Worm (Caenorhabditis elegans) whole organism, young adult: ENCODE results near the gene mpk-2.
A peak's percentile ranks its signal among the peaks of the same experiment; 100 is the strongest.

Experiments used
- B0336.3 ChIP-seq: fragments of 200-800 bp; sonication (Bioruptor generic); IDR thresholded peaks from 2 replicates; pipeline ENCODE4 v1.3.6; 2022; ENCODE audit warnings: missing genetic modification characterization, missing compliant biosample characterization
- C17E4.6 ChIP-seq: fragments of 200-800 bp; sonication (Bioruptor generic); IDR thresholded peaks from 2 replicates; pipeline ENCODE4 v1.3.6; 2022; ENCODE audit warnings: missing genetic modification reagents, missing genetic modification characterization, missing compliant biosample characterization
- D2030.7 ChIP-seq: fragments of 200-800 bp; sonication (Bioruptor generic); IDR thresholded peaks from 2 replicates; pipeline ENCODE4 v1.3.6; 2022; ENCODE audit warnings: missing genetic modification reagents, missing genetic modification characterization, missing compliant biosample characterization
- F23B12.7 ChIP-seq: sonication (generic microtip); optimal IDR thresholded peaks from 2 replicates; lab custom pipeline; 2017; ENCODE audit warnings: missing genetic modification characterization, mild to moderate bottlenecking, missing compliant biosample characterization, antibody characterized with exemption, moderate library complexity; ENCODE audit not compliant: insufficient read depth
- F37B4.10 ChIP-seq: fragments of 200-800 bp; sonication (Bioruptor generic); IDR thresholded peaks from 2 replicates; pipeline ENCODE4 v1.3.6; 2022; ENCODE audit warnings: missing genetic modification characterization, missing compliant biosample characterization
- F39B2.1 ChIP-seq: fragments of 200-800 bp; sonication (Bioruptor generic); IDR thresholded peaks from 2 replicates; pipeline ENCODE4 v1.3.6; 2022; ENCODE audit warnings: missing genetic modification reagents, missing genetic modification characterization, missing compliant biosample characterization
- F55B11.4 ChIP-seq: sonication (generic microtip); optimal IDR thresholded peaks from 2 replicates; lab custom pipeline; 2016; ENCODE audit warnings: missing compliant biosample characterization, missing genetic modification characterization, borderline replicate concordance; ENCODE audit not compliant: insufficient read depth
- T07F8.4 ChIP-seq: sonication (generic microtip); optimal IDR thresholded peaks from 2 replicates; lab custom pipeline; 2016; ENCODE audit warnings: mild to moderate bottlenecking, missing genetic modification characterization, moderate library complexity, missing compliant biosample characterization
- Y95B8A.8 ChIP-seq: fragments of 200-800 bp; sonication (Bioruptor generic); IDR thresholded peaks from 2 replicates; pipeline ENCODE4 v1.3.6; 2022; ENCODE audit warnings: missing genetic modification reagents, missing genetic modification characterization, missing compliant biosample characterization
- ZK185.1 ChIP-seq: sonication (generic microtip); optimal IDR thresholded peaks from 2 replicates; lab custom pipeline; 2016; ENCODE audit warnings: mild to moderate bottlenecking, missing genetic modification characterization, missing compliant biosample characterization; ENCODE audit not compliant: poor library complexity, severe bottlenecking
- ama-1 ChIP-seq, 3 experiments: fragments of 150-350 bp in 1 of 3; sonication (generic microtip) in 2 of 3; optimal IDR thresholded peaks; 2 replicates each; lab custom pipeline; 2014 to 2018; ENCODE audit warnings: missing biosample characterization in 2 of 3, missing genetic modification characterization in 2 of 3, missing genetic modification reagents in 2 of 3
- attf-5 ChIP-seq: fragments of 200-800 bp; sonication (Bioruptor generic); optimal IDR thresholded peaks from 2 replicates; lab custom pipeline; 2018; ENCODE audit warnings: mild to moderate bottlenecking, missing genetic modification characterization, missing compliant biosample characterization
- cebp-2 ChIP-seq: fragments of 200-800 bp; sonication (Bioruptor generic); IDR thresholded peaks from 2 replicates; pipeline ENCODE4 v1.3.6; 2022; ENCODE audit warnings: missing genetic modification characterization, missing compliant biosample characterization
- ceh-91 ChIP-seq: fragments of 200-800 bp; sonication (Bioruptor generic); IDR thresholded peaks from 2 replicates; pipeline ENCODE4 v1.3.6; 2022; ENCODE audit warnings: missing genetic modification reagents, missing genetic modification characterization, missing compliant biosample characterization
- dox-1 ChIP-seq: fragments of 200-800 bp; sonication (Bioruptor generic); IDR thresholded peaks from 2 replicates; pipeline ENCODE4 v1.3.6; 2022; ENCODE audit warnings: missing genetic modification reagents, missing genetic modification characterization, missing compliant biosample characterization
- dpl-1 ChIP-seq: fragments of 150-350 bp; optimal IDR thresholded peaks from 2 replicates; lab custom pipeline; 2014; ENCODE audit warnings: missing biosample characterization, missing genetic modification reagents, missing genetic modification characterization
- ekl-4 ChIP-seq: fragments of 200-800 bp; sonication (Bioruptor generic); IDR thresholded peaks from 2 replicates; pipeline ENCODE4 v1.3.6; 2022; ENCODE audit warnings: missing genetic modification reagents, missing genetic modification characterization, missing compliant biosample characterization
- ets-4 ChIP-seq: fragments of 200-800 bp; sonication (Bioruptor generic); optimal IDR thresholded peaks from 2 replicates; lab custom pipeline; 2018; ENCODE audit warnings: mild to moderate bottlenecking, missing genetic modification characterization, missing compliant biosample characterization
- him-1 ChIP-seq: sonication (generic microtip); optimal IDR thresholded peaks from 2 replicates; lab custom pipeline; 2016; ENCODE audit warnings: missing genotype, missing genetic modification reagents, missing genetic modification characterization, missing compliant biosample characterization
- lag-1 ChIP-seq: fragments of 200-800 bp; sonication (Bioruptor generic); IDR thresholded peaks from 2 replicates; pipeline ENCODE4 v1.3.6; 2022; ENCODE audit warnings: missing genetic modification reagents, missing genetic modification characterization, missing compliant biosample characterization
- let-526 ChIP-seq: fragments of 200-800 bp; sonication (Bioruptor generic); IDR thresholded peaks from 2 replicates; pipeline ENCODE4 v1.3.6; 2022; ENCODE audit warnings: missing genetic modification reagents, missing genetic modification characterization, missing compliant biosample characterization
- lin-26 ChIP-seq: fragments of 200-800 bp; sonication (Bioruptor generic); IDR thresholded peaks from 2 replicates; pipeline ENCODE4 v1.3.6; 2022; ENCODE audit warnings: missing genetic modification reagents, missing genetic modification characterization, missing compliant biosample characterization
- lin-35 ChIP-seq, 3 experiments: fragments of 150-350 bp in 2 of 3; sonication (generic microtip) in 1 of 3; optimal IDR thresholded peaks; 2 replicates each; lab custom pipeline; 2014 to 2018; ENCODE audit warnings: missing biosample characterization in 3 of 3, missing genetic modification characterization in 3 of 3, missing genetic modification reagents in 3 of 3
- lsl-1 ChIP-seq: fragments of 200-800 bp; sonication (Bioruptor generic); optimal IDR thresholded peaks from 2 replicates; lab custom pipeline; 2018; ENCODE audit warnings: mild to moderate bottlenecking, missing genetic modification characterization, moderate library complexity, missing compliant biosample characterization
- lsy-27 ChIP-seq: sonication (generic microtip); optimal IDR thresholded peaks from 2 replicates; lab custom pipeline; 2017; ENCODE audit warnings: missing genetic modification characterization, mild to moderate bottlenecking, missing compliant biosample characterization, antibody characterized with exemption, missing genotype, borderline replicate concordance; ENCODE audit not compliant: insufficient read depth
- madf-3 ChIP-seq: fragments of 200-800 bp; sonication (Bioruptor generic); IDR thresholded peaks from 2 replicates; pipeline ENCODE4 v1.3.6; 2022; ENCODE audit warnings: missing genetic modification reagents, missing genetic modification characterization, missing compliant biosample characterization
- madf-8 ChIP-seq: fragments of 200-800 bp; sonication (Bioruptor generic); conservative IDR thresholded peaks from 2 replicates; pipeline ENCODE4 v1.3.6; 2022; ENCODE audit warnings: missing genetic modification reagents, missing genetic modification characterization, missing compliant biosample characterization
- mcd-1 ChIP-seq: fragments of 200-800 bp; sonication (Bioruptor generic); IDR thresholded peaks from 2 replicates; pipeline ENCODE4 v1.3.6; 2022; ENCODE audit warnings: missing genetic modification reagents, missing genetic modification characterization, missing compliant biosample characterization
- mel-28 ChIP-seq: sonication (generic microtip); optimal IDR thresholded peaks from 2 replicates; lab custom pipeline; 2016; ENCODE audit warnings: borderline replicate concordance, mild to moderate bottlenecking, missing genetic modification characterization, missing compliant biosample characterization
- nhr-27 ChIP-seq: fragments of 200-800 bp; sonication (Bioruptor generic); optimal IDR thresholded peaks from 2 replicates; lab custom pipeline; 2018; ENCODE audit warnings: mild to moderate bottlenecking, missing genetic modification characterization, moderate library complexity, missing compliant biosample characterization
- nhr-80 ChIP-seq: sonication (generic microtip); optimal IDR thresholded peaks from 2 replicates; lab custom pipeline; 2016; ENCODE audit warnings: missing genetic modification characterization, missing compliant biosample characterization
- rcor-1 ChIP-seq: fragments of 200-800 bp; sonication (Bioruptor generic); IDR thresholded peaks from 2 replicates; pipeline ENCODE4 v1.3.6; 2022; ENCODE audit warnings: missing genetic modification reagents, missing genetic modification characterization, missing compliant biosample characterization
- rec-8 ChIP-seq, 2 experiments: sonication (generic microtip); optimal IDR thresholded peaks; 2 replicates each; lab custom pipeline; 2016; ENCODE audit warnings: mild to moderate bottlenecking in 2 of 2, missing genetic modification characterization in 2 of 2, missing genetic modification reagents in 2 of 2, missing genotype in 2 of 2, missing biosample characterization in 1 of 2, missing compliant biosample characterization in 1 of 2, moderate library complexity in 1 of 2
- repo-1 ChIP-seq: sonication (generic microtip); optimal IDR thresholded peaks from 2 replicates; lab custom pipeline; 2017; ENCODE audit warnings: mild to moderate bottlenecking, missing genetic modification characterization, missing compliant biosample characterization
- sea-2 ChIP-seq: fragments of 200-800 bp; sonication (Bioruptor generic); IDR thresholded peaks from 2 replicates; pipeline ENCODE4 v1.3.6; 2022; ENCODE audit warnings: missing genetic modification characterization, missing compliant biosample characterization
- snpc-4 ChIP-seq, 5 experiments: fragments of 150-350 bp in 1 of 5; sonication (generic microtip) in 4 of 5; optimal IDR thresholded peaks; 2 replicates each; lab custom pipeline; 2014 to 2018; ENCODE audit warnings: missing genetic modification characterization in 5 of 5, missing biosample characterization in 3 of 5, antibody characterized with exemption in 2 of 5, mild to moderate bottlenecking in 2 of 5, missing compliant biosample characterization in 2 of 5, missing genotype in 2 of 5, moderate library complexity in 2 of 5, missing genetic modification reagents in 1 of 5
- somi-1 ChIP-seq: fragments of 200-800 bp; sonication (Bioruptor generic); optimal IDR thresholded peaks from 2 replicates; lab custom pipeline; 2018; ENCODE audit warnings: mild to moderate bottlenecking, missing genetic modification characterization, missing compliant biosample characterization
- tbx-9 ChIP-seq: sonication (generic microtip); optimal IDR thresholded peaks from 2 replicates; lab custom pipeline; 2016; ENCODE audit warnings: borderline replicate concordance, missing genetic modification characterization, inconsistent platforms, missing compliant biosample characterization
- tlf-1 ChIP-seq: fragments of 200-800 bp; sonication (Bioruptor generic); optimal IDR thresholded peaks from 2 replicates; lab custom pipeline; 2018; ENCODE audit warnings: mild to moderate bottlenecking, missing genetic modification characterization, missing compliant biosample characterization
- unc-62 ChIP-seq: fragments of 150-350 bp; optimal IDR thresholded peaks from 2 replicates; lab custom pipeline; 2014; ENCODE audit warnings: missing biosample characterization, missing genetic modification reagents, missing genetic modification characterization
- ztf-22 ChIP-seq: fragments of 200-800 bp; sonication (Bioruptor generic); optimal IDR thresholded peaks from 2 replicates; lab custom pipeline; 2018; ENCODE audit warnings: mild to moderate bottlenecking, missing genetic modification characterization, moderate library complexity, missing compliant biosample characterization
- ztf-26 ChIP-seq: sonication (generic microtip); optimal IDR thresholded peaks from 2 replicates; lab custom pipeline; 2017; ENCODE audit warnings: missing genetic modification characterization, missing compliant biosample characterization
- ztf-6 ChIP-seq: fragments of 200-800 bp; sonication (Bioruptor generic); IDR thresholded peaks from 2 replicates; pipeline ENCODE4 v1.3.6; 2022; ENCODE audit warnings: missing genetic modification reagents, missing genetic modification characterization, missing compliant biosample characterization

The mpk-2 gene

DNA sequence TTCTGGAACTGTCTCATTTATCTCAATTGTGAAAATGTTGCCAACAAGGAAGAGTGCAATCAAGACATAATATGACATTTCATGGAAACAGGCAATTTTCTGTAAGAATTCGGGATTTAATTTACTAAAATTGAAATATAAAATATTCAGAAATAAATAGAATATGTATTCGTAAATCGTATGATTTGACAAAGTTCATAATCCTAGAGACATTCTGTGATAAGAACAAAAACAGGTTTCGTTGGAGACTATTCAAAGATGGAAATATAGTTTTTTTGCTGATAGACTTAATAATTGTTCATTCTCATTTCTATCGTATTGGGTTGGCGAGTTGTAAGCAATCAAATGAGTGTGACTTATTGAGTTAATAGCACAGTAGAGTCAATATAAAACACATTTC is 45.9 kb upstream of the mpk-2 start, which contains the start of gene C27A2.12:
TSS of gene C27A2.12 (minus strand) at position 101 of the 400 bp plus-strand sequence.
- TF ChIP-seq ztf-22 (GFP tag; lab: Kevin White, UChicago) = no peak
- no peak for TF ChIP-seq F37B4.10
- no peak for TF ChIP-seq nhr-80 (tag; lab: Kevin White, UChicago)
- no peak for TF ChIP-seq nhr-27 (tag; lab: Kevin White, UChicago)
- TF ChIP-seq lsl-1 (GFP tag; lab: Kevin White, UChicago) = no peak
- TF ChIP-seq repo-1 (tag; lab: Kevin White, UChicago) = no peak
- no peak for TF ChIP-seq tlf-1 (GFP tag; lab: Kevin White, UChicago)

DNA sequence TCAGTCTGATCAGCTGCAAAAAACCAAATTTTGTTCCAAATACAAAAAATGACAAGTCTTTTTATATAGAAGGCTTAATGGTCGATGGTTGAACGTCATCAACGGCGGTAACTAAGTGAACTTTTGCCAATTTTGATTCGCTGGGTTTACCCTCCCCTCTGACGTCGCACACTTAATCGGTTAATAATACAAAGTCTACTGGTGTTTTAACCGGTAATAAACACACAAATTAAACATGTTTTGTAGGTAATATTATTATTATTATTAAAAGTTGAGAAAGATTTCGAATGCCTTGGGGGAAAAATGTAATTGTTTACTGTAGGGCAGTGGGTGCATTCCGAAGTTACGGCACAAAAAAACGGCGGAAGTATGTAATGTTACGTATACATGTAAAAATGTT is 43.2 kb upstream of the mpk-2 start, which contains the start of gene pho-12:
TSS of gene pho-12 (minus strand) at position 101 of the 400 bp plus-strand sequence.
- no peak for TF ChIP-seq rcor-1 (GFP tag; lab: Robert Waterston, UW)
- TF ChIP-seq Y95B8A.8 (GFP tag; lab: Robert Waterston, UW) = no peak
- TF ChIP-seq F37B4.10 = no peak
- no peak for TF ChIP-seq sea-2
- no peak for TF ChIP-seq F39B2.1 (GFP tag; lab: Robert Waterston, UW)
- no peak for TF ChIP-seq ets-4 (GFP tag; lab: Kevin White, UChicago)
- no peak for TF ChIP-seq lin-35 (GFP tag; optimal IDR thresholded peaks at IDR 0.05; lab: Kevin White, UChicago)
- TF ChIP-seq ekl-4 (GFP tag; lab: Robert Waterston, UW) = no peak
- no peak for TF ChIP-seq repo-1 (tag; lab: Kevin White, UChicago)
- no peak for TF ChIP-seq ZK185.1 (tag; lab: Kevin White, UChicago)
- no peak for TF ChIP-seq unc-62 (GFP tag; lab: Kevin White, UChicago)
- no peak for TF ChIP-seq F55B11.4 (tag; lab: Kevin White, UChicago)
- no peak for TF ChIP-seq attf-5 (GFP tag; lab: Kevin White, UChicago)
- TF ChIP-seq F23B12.7 (tag; lab: Kevin White, UChicago) = no peak
- no peak for TF ChIP-seq madf-3 (GFP tag; lab: Robert Waterston, UW)
- TF ChIP-seq C17E4.6 = no peak
- no peak for TF ChIP-seq lin-26 (GFP tag; lab: Robert Waterston, UW)
- no peak for TF ChIP-seq ztf-6 (GFP tag; lab: Robert Waterston, UW)
- TF ChIP-seq madf-8 (GFP tag; lab: Robert Waterston, UW) = no peak
- no peak for TF ChIP-seq lag-1
- TF ChIP-seq, all 124 proteins: peak for 0

DNA sequence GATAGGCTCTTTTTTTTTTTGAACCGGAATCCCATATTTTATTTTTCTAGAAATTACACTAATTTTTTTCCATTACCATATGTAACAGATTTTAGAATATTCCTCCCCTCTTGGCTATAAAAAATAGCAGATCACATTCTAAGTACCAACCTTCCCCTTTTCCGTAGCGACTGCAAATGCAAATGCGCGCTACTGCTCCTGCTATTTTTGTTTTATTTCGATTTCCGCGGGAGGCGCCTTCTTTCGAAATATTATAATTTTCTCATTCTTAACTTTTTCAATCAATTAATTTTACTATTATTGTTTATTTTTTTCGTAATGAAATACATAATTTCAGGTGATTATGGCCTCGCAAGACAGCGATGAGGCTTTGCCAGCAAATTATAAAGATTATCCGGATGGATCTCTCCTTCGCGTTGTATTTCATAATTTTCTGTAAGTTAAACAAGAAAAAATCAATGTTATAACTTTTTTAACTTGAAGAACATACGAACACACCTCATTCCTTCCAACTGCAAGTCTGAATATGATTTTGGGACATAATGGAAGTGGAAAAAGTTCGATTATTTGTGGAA is 42.0 kb upstream of the mpk-2 start, which contains the start of gene smc-5:
TSS of gene smc-5 (plus strand) at position 332 of the 575 bp plus-strand sequence.
- TF ChIP-seq mel-28 (tag; lab: Kevin White, UChicago) (no peak), tbx-9 (tag; lab: Kevin White, UChicago) (no peak), rec-8 (tag; optimal IDR thresholded peaks at IDR 0.05; lab: Kevin White, UChicago) (no peak), D2030.7 (GFP tag; lab: Robert Waterston, UW) (peak; percentile 80; the same call in 1 of the 2 replicates), snpc-4 (GFP tag; optimal IDR thresholded peaks at IDR 0.05; lab: Kevin White, UChicago) (peak; percentile 18), snpc-4 (tag; optimal IDR thresholded peaks at IDR 0.05; lab: Kevin White, UChicago) (peak in 3 of 4 experiments; percentile 66 to 84 (median 68)), dox-1 (peak; percentile 82), dpl-1 (GFP tag; lab: Kevin White, UChicago) (peak; percentile 84), somi-1 (GFP tag; lab: Kevin White, UChicago) (no peak), attf-5 (GFP tag; lab: Kevin White, UChicago) (peak; percentile 79), ztf-26 (tag; lab: Kevin White, UChicago) (no peak), him-1 (tag; lab: Kevin White, UChicago) (no peak), ceh-91 (GFP tag; lab: Robert Waterston, UW) (peak; percentile 80), cebp-2 (no peak), B0336.3 (no peak), let-526 (no peak), repo-1 (tag; lab: Kevin White, UChicago) (no peak), madf-3 (GFP tag; lab: Robert Waterston, UW) (no peak), ama-1 (optimal IDR thresholded peaks at IDR 0.05; lab: Kevin White, UChicago) (no peak), ama-1 (GFP tag; optimal IDR thresholded peaks at IDR 0.05; lab: Kevin White, UChicago) (no peak), T07F8.4 (tag; lab: Kevin White, UChicago) (no peak), mcd-1 (GFP tag; lab: Robert Waterston, UW) (peak; percentile 91), lsy-27 (tag; lab: Kevin White, UChicago) (no peak)
